Worm (Caenorhabditis elegans) whole organism, L4/young adult: Measurements from ENCODE around the gene Y4C6A.4.

Experiments used
- W03F9.2 ChIP-seq: fragments of 150-350 bp; optimal IDR thresholded peaks from 2 replicates; lab custom pipeline; 2014; ENCODE audit warnings: missing biosample characterization, missing genetic modification characterization
- dao-5 ChIP-seq: sonication (generic microtip); optimal IDR thresholded peaks from 2 replicates; lab custom pipeline; 2016; ENCODE audit warnings: missing genotype, missing genetic modification characterization, moderate library complexity, missing compliant biosample characterization

ce11 chrIV:5479289-5479688 lies 26.5 kb downstream of the Y4C6A.4 start, which contains the start of gene T11F8.1:
- TF ChIP-seq dao-5 = no peak
- no peak for TF ChIP-seq W03F9.2
